Fruit fly (Drosophila melanogaster) whole organism, embryonic: ENCODE data around the gene CG33946.

Experiments used
- CG1024 ChIP-seq: fragments of 200-800 bp; sonication (Bioruptor generic); IDR thresholded peaks from 2 replicates; pipeline ENCODE4 v1.3.6; 2022; ENCODE audit warnings: missing biosample characterization, missing genetic modification characterization
- CG11398 ChIP-seq: fragments of 200-800 bp; sonication (Bioruptor generic); optimal IDR thresholded peaks from 2 replicates; lab custom pipeline; 2016; ENCODE audit warnings: missing biosample characterization, missing genetic modification characterization
- CG12104 ChIP-seq: fragments of 200-800 bp; sonication (Bioruptor generic); optimal IDR thresholded peaks from 3 replicates; lab custom pipeline; 2016; ENCODE audit warnings: missing biosample characterization, missing genetic modification characterization
- CG12769 ChIP-seq: fragments of 200-800 bp; sonication (Bioruptor generic); optimal IDR thresholded peaks from 2 replicates; lab custom pipeline; 2019; ENCODE audit warnings: missing biosample characterization, mild to moderate bottlenecking, missing genetic modification characterization, moderate library complexity
- CG14014 ChIP-seq: fragments of 200-800 bp; sonication (Bioruptor generic); IDR thresholded peaks from 2 replicates; pipeline ENCODE4 v1.3.6; 2022; ENCODE audit warnings: missing biosample characterization, missing genetic modification characterization
- CG16813 ChIP-seq: fragments of 200-800 bp; sonication (Bioruptor generic); IDR thresholded peaks from 3 replicates; pipeline ENCODE4 v1.3.6; 2022; ENCODE audit warnings: missing biosample characterization, missing genetic modification characterization; ENCODE audit not compliant: partially characterized antibody
- CG17328 ChIP-seq: fragments of 200-800 bp; sonication (Bioruptor generic); IDR thresholded peaks from 2 replicates; pipeline ENCODE4 v1.3.6; 2022; ENCODE audit warnings: missing biosample characterization, missing genetic modification characterization
- CG17568 ChIP-seq: fragments of 200-800 bp; sonication (Bioruptor generic); optimal IDR thresholded peaks from 2 replicates; lab custom pipeline; 2018; ENCODE audit warnings: missing biosample characterization, mild to moderate bottlenecking, missing genetic modification characterization, moderate library complexity
- CG17802 ChIP-seq: fragments of 200-800 bp; sonication (Bioruptor generic); optimal IDR thresholded peaks from 2 replicates; lab custom pipeline; 2018; ENCODE audit warnings: missing biosample characterization, mild to moderate bottlenecking, missing genetic modification characterization, moderate library complexity
- CG2116 ChIP-seq: fragments of 200-800 bp; sonication (Bioruptor generic); optimal IDR thresholded peaks from 3 replicates; lab custom pipeline; 2018; ENCODE audit warnings: missing biosample characterization, mild to moderate bottlenecking, missing genetic modification characterization
- CG2202 ChIP-seq: fragments of 200-800 bp; sonication (Bioruptor generic); optimal IDR thresholded peaks from 2 replicates; lab custom pipeline; 2018; ENCODE audit warnings: missing biosample characterization, mild to moderate bottlenecking, missing genetic modification characterization
- CG31441 ChIP-seq: fragments of 200-800 bp; sonication (Bioruptor generic); IDR thresholded peaks from 2 replicates; pipeline ENCODE4 v1.3.6; 2022; ENCODE audit warnings: missing biosample characterization, missing genetic modification characterization
- CG32532 ChIP-seq: fragments of 200-800 bp; sonication (Bioruptor generic); IDR thresholded peaks from 2 replicates; pipeline ENCODE4 v1.3.6; 2022; ENCODE audit warnings: missing biosample characterization, missing genetic modification characterization
- CG4617 ChIP-seq: fragments of 200-800 bp; sonication (Bioruptor generic); optimal IDR thresholded peaks from 3 replicates; lab custom pipeline; 2016; ENCODE audit warnings: missing biosample characterization, missing genetic modification characterization, borderline replicate concordance
- CG6272 ChIP-seq: fragments of 200-800 bp; sonication (Bioruptor generic); IDR thresholded peaks from 2 replicates; pipeline ENCODE4 v1.3.6; 2022; ENCODE audit warnings: missing biosample characterization, missing genetic modification characterization
- CG8924 ChIP-seq: fragments of 200-800 bp; optimal IDR thresholded peaks from 3 replicates; lab custom pipeline; 2019; ENCODE audit warnings: missing biosample characterization, mild to moderate bottlenecking, missing genetic modification characterization, moderate library complexity
- Chrac-16 ChIP-seq: fragments of 200-800 bp; sonication (Bioruptor generic); optimal IDR thresholded peaks from 3 replicates; lab custom pipeline; 2016; ENCODE audit warnings: missing biosample characterization, missing genetic modification characterization
- Dll ChIP-seq: fragments of 200-800 bp; sonication (Bioruptor generic); IDR thresholded peaks from 4 replicates; pipeline ENCODE4 v1.3.6; 2022; ENCODE audit warnings: missing biosample characterization, missing genetic modification characterization; ENCODE audit not compliant: partially characterized antibody
- H2.0 ChIP-seq: fragments of 200-800 bp; sonication (Bioruptor generic); IDR thresholded peaks from 2 replicates; pipeline ENCODE4 v1.3.6; 2022; ENCODE audit warnings: missing biosample characterization, missing genetic modification characterization
- Hr78 ChIP-seq, 2 experiments: fragments of 200-800 bp in 1 of 2; fragments of >200 bp in 1 of 2; sonication (Bioruptor generic) in 1 of 2; optimal IDR thresholded peaks; 2 replicates each; lab custom pipeline; 2017 to 2019; ENCODE audit warnings: missing biosample characterization in 2 of 2, missing genetic modification characterization in 2 of 2, mild to moderate bottlenecking in 1 of 2, moderate library complexity in 1 of 2
- Kr ChIP-seq: fragments of 200-800 bp; sonication (Bioruptor generic); optimal IDR thresholded peaks from 2 replicates; lab custom pipeline; 2017; ENCODE audit warnings: missing biosample characterization, mild to moderate bottlenecking, missing genetic modification characterization
- Opbp ChIP-seq: fragments of 200-800 bp; sonication (Bioruptor generic); IDR thresholded peaks from 3 replicates; pipeline ENCODE4 v1.3.6; 2022; ENCODE audit warnings: missing biosample characterization, missing genetic modification characterization; ENCODE audit not compliant: partially characterized antibody
- Scr ChIP-seq: fragments of 200-800 bp; sonication (Bioruptor generic); IDR thresholded peaks from 2 replicates; pipeline ENCODE4 v1.3.6; 2022; ENCODE audit warnings: missing biosample characterization, missing genetic modification characterization; ENCODE audit not compliant: partially characterized antibody
- Sin3A ChIP-seq: fragments of >200 bp; optimal IDR thresholded peaks from 2 replicates; lab custom pipeline; 2018
- Xrp1 ChIP-seq: fragments of 200-800 bp; sonication (Bioruptor generic); IDR thresholded peaks from 2 replicates; pipeline ENCODE4 v1.3.6; 2022; ENCODE audit warnings: missing biosample characterization, missing genetic modification characterization
- az2 ChIP-seq: fragments of 200-800 bp; sonication (Bioruptor generic); optimal IDR thresholded peaks from 3 replicates; lab custom pipeline; 2016; ENCODE audit warnings: missing biosample characterization, missing genetic modification characterization
- btn ChIP-seq: fragments of 200-800 bp; sonication (Bioruptor generic); optimal IDR thresholded peaks from 2 replicates; lab custom pipeline; 2016; ENCODE audit warnings: missing biosample characterization, missing genetic modification characterization
- cad ChIP-seq: fragments of >200 bp; optimal IDR thresholded peaks from 2 replicates; lab custom pipeline; 2017; ENCODE audit warnings: missing biosample characterization, missing genetic modification characterization
- cas ChIP-seq: fragments of 200-800 bp; sonication (Bioruptor generic); IDR thresholded peaks from 2 replicates; pipeline ENCODE4 v1.3.6; 2022; ENCODE audit warnings: missing biosample characterization, missing genetic modification characterization
- eve ChIP-seq, 2 experiments: fragments of >200 bp; optimal IDR thresholded peaks; 2 replicates each; lab custom pipeline; 2017; ENCODE audit warnings: missing biosample characterization in 2 of 2, missing genetic modification characterization in 2 of 2
- h ChIP-seq: fragments of >200 bp; optimal IDR thresholded peaks from 2 replicates; lab custom pipeline; 2017
- hbn ChIP-seq: fragments of 200-800 bp; sonication (Bioruptor generic); IDR thresholded peaks from 2 replicates; pipeline ENCODE4 v1.3.6; 2022; ENCODE audit warnings: missing biosample characterization, missing genetic modification characterization; ENCODE audit not compliant: partially characterized antibody
- ind ChIP-seq: fragments of 200-800 bp; sonication (Bioruptor generic); optimal IDR thresholded peaks from 3 replicates; lab custom pipeline; 2016; ENCODE audit warnings: missing biosample characterization, missing genetic modification characterization
- jing ChIP-seq: fragments of 200-800 bp; sonication (Bioruptor generic); optimal IDR thresholded peaks from 2 replicates; lab custom pipeline; 2018; ENCODE audit warnings: missing biosample characterization, mild to moderate bottlenecking, missing genetic modification characterization
- kni ChIP-seq: fragments of 200-800 bp; sonication (Bioruptor generic); optimal IDR thresholded peaks from 3 replicates; lab custom pipeline; 2017; ENCODE audit warnings: mild to moderate bottlenecking, missing biosample characterization, missing genetic modification reagents, missing genetic modification characterization
- knrl ChIP-seq: fragments of 200-800 bp; sonication (Bioruptor generic); IDR thresholded peaks from 3 replicates; pipeline ENCODE4 v1.3.6; 2022; ENCODE audit warnings: missing biosample characterization, missing genetic modification characterization; ENCODE audit not compliant: partially characterized antibody
- lilli ChIP-seq: fragments of 200-800 bp; sonication (Bioruptor generic); optimal IDR thresholded peaks from 3 replicates; lab custom pipeline; 2016; ENCODE audit warnings: missing biosample characterization, missing genetic modification characterization
- odd ChIP-seq: fragments of 200-800 bp; sonication (Bioruptor generic); optimal IDR thresholded peaks from 2 replicates; lab custom pipeline; 2017; ENCODE audit warnings: missing biosample characterization, mild to moderate bottlenecking, missing genetic modification characterization
- otp ChIP-seq: fragments of 200-800 bp; sonication (Bioruptor generic); IDR thresholded peaks from 3 replicates; pipeline ENCODE4, ENCODE4 v1.3.6; 2022; ENCODE audit warnings: missing biosample characterization, missing genetic modification characterization
- pan ChIP-seq, 4 experiments: fragments of >200 bp in 3 of 4; fragments of 200-800 bp in 1 of 4; sonication (Bioruptor generic) in 1 of 4; optimal IDR thresholded peaks in 3 of 4; IDR thresholded peaks in 1 of 4; 2 replicates each; pipeline versions ENCODE4 v1.3.6 to Lab custom; 2017 to 2022; ENCODE audit warnings: missing biosample characterization in 2 of 4, missing genetic modification characterization in 2 of 4, mixed read lengths in 1 of 4
- prd ChIP-seq, 3 experiments: fragments of >200 bp in 2 of 3; fragments of 200-800 bp in 1 of 3; sonication (Bioruptor generic) in 1 of 3; optimal IDR thresholded peaks in 2 of 3; IDR thresholded peaks in 1 of 3; 2 replicates in 2 of 3; 3 replicates in 1 of 3; pipeline versions ENCODE4 v1.3.6 to Lab custom; 2017 to 2022; ENCODE audit warnings: missing biosample characterization in 1 of 3, missing genetic modification characterization in 1 of 3
- run ChIP-seq: fragments of 200-800 bp; sonication (Bioruptor generic); optimal IDR thresholded peaks from 3 replicates; lab custom pipeline; 2018; ENCODE audit warnings: missing biosample characterization, mild to moderate bottlenecking, missing genetic modification characterization
- sisA ChIP-seq: fragments of 200-800 bp; sonication (Bioruptor generic); IDR thresholded peaks from 2 replicates; pipeline ENCODE4 v1.3.6; 2022; ENCODE audit warnings: missing biosample characterization, missing genetic modification characterization
- so ChIP-seq: fragments of 200-800 bp; sonication (Bioruptor generic); IDR thresholded peaks from 3 replicates; pipeline ENCODE4 v1.3.6; 2022; ENCODE audit warnings: missing biosample characterization, missing genetic modification characterization
- sr ChIP-seq: fragments of 200-800 bp; sonication (Bioruptor generic); IDR thresholded peaks from 3 replicates; pipeline ENCODE4 v1.3.6; 2022; ENCODE audit warnings: missing biosample characterization, missing genetic modification characterization
- sug ChIP-seq: fragments of 200-800 bp; optimal IDR thresholded peaks from 2 replicates; lab custom pipeline; 2019; ENCODE audit warnings: missing biosample characterization, mild to moderate bottlenecking, missing genetic modification characterization, moderate library complexity
- wdn ChIP-seq: fragments of 200-800 bp; sonication (Bioruptor generic); IDR thresholded peaks from 2 replicates; pipeline ENCODE4 v1.3.6; 2022; ENCODE audit warnings: missing biosample characterization, missing genetic modification characterization
- zf30C ChIP-seq: fragments of 200-800 bp; sonication (Bioruptor generic); optimal IDR thresholded peaks from 3 replicates; lab custom pipeline; 2018; ENCODE audit warnings: missing biosample characterization, mild to moderate bottlenecking, missing genetic modification characterization

The CG33946 gene

dm6 chr3L:6262644-6263404 lies 42.4 kb downstream of the CG33946 start, which contains the start of gene Ldh (continued):
- TF ChIP-seq Sin3A (no peak), H2.0 (peak; percentile 90), CG8924 (peak; percentile 99), Hr78 (GFP tag; optimal IDR thresholded peaks at IDR 0.05; lab: Kevin White, UChicago) (peak in 1 of 2 experiments; percentile 90), btn (GFP tag; lab: Kevin White, UChicago) (no peak), h (lab: Kevin White, UChicago) (no peak), hbn (GFP tag; lab: Robert Waterston, UW) (no peak), CG17568 (GFP tag; lab: Kevin White, UChicago) (peak; percentile 92), odd (peak; percentile 94), CG14014 (peak; percentile 83), Opbp (GFP tag; lab: Robert Waterston, UW) (no peak), Scr (no peak), otp (peak; percentile 83), wdn (GFP tag; lab: Robert Waterston, UW) (peak; percentile 87), jing (GFP tag; lab: Kevin White, UChicago) (peak; percentile 83), kni (peak; percentile 76), run (tag; lab: Kevin White, UChicago) (peak; percentile 93), cad (no peak), CG12769 (peak; percentile 92), CG1024 (GFP tag; lab: Robert Waterston, UW) (peak; percentile 74), lilli (GFP tag; lab: Kevin White, UChicago) (peak; percentile 93), sug (tag; lab: Kevin White, UChicago) (peak; percentile 95), zf30C (peak; percentile 99), CG16813 (GFP tag; lab: Robert Waterston, UW) (no peak), CG2116 (GFP tag; lab: Kevin White, UChicago) (peak; percentile 81), az2 (GFP tag; lab: Kevin White, UChicago) (peak; percentile 96), CG12104 (GFP tag; lab: Kevin White, UChicago) (peak; percentile 90), CG17328 (peak; percentile 94), CG4617 (GFP tag; lab: Kevin White, UChicago) (peak; percentile 83), prd (optimal IDR thresholded peaks at IDR 0.05; lab: Kevin White, UChicago) (no peak), prd (GFP tag; IDR thresholded peaks at IDR 0.05; lab: Robert Waterston, UW) (peak; percentile 93), CG6272 (peak; percentile 85), sisA (GFP tag; lab: Robert Waterston, UW) (peak; percentile 85), Xrp1 (GFP tag; lab: Robert Waterston, UW) (peak; percentile 98), Dll (GFP tag; lab: Robert Waterston, UW) (no peak), CG32532 (GFP tag; lab: Robert Waterston, UW) (peak; percentile 92), pan (optimal IDR thresholded peaks at IDR 0.05; lab: Kevin White, UChicago) (no peak), pan (GFP tag; optimal IDR thresholded peaks at IDR 0.05 in 1 of 2, IDR thresholded peaks at IDR 0.05 in 1 of 2) (peak in 1 of 2 experiments; percentile 92), cas (peak; percentile 71), ind (GFP tag; lab: Kevin White, UChicago) (peak; percentile 93), sr (GFP tag; lab: Robert Waterston, UW) (no peak), CG2202 (tag; lab: Kevin White, UChicago) (peak; percentile 94), knrl (no peak), eve (GFP tag; optimal IDR thresholded peaks at IDR 0.05; lab: Kevin White, UChicago) (peak in 1 of 2 experiments; percentile 96), CG11398 (GFP tag; lab: Kevin White, UChicago) (peak; percentile 66), Kr (peak; percentile 79), so (GFP tag; lab: Robert Waterston, UW) (peak; percentile 90), CG17802 (tag; lab: Kevin White, UChicago) (peak; percentile 72), Chrac-16 (peak; percentile 95), CG31441 (GFP tag; lab: Robert Waterston, UW) (peak; percentile 98)
